Worm (Caenorhabditis elegans) whole organism, L4 larva: ENCODE measurements around the gene C39B5.2.

Source experiments
- T26A8.4 ChIP-seq: fragments of 200-800 bp; sonication (Bioruptor generic); IDR thresholded peaks from 2 replicates; pipeline ENCODE4 v1.3.6; 2022; ENCODE audit warnings: missing genetic modification characterization, missing compliant biosample characterization
- ZK337.2 ChIP-seq: fragments of 200-800 bp; sonication (Bioruptor generic); IDR thresholded peaks from 2 replicates; pipeline ENCODE4 v1.3.6; 2022; ENCODE audit warnings: missing genetic modification reagents, missing genetic modification characterization, missing compliant biosample characterization
- aly-2 ChIP-seq: sonication (generic microtip); optimal IDR thresholded peaks from 2 replicates; lab custom pipeline; 2018; ENCODE audit warnings: missing biosample characterization, missing genetic modification characterization
- ama-1 ChIP-seq: fragments of 150-350 bp; optimal IDR thresholded peaks from 2 replicates; lab custom pipeline; 2014; ENCODE audit warnings: inconsistent platforms, mixed read lengths
- arid-1 ChIP-seq: fragments of 200-800 bp; sonication (Bioruptor generic); conservative IDR thresholded peaks from 2 replicates; pipeline ENCODE4 v1.3.6; 2022; ENCODE audit warnings: missing genetic modification reagents, missing genetic modification characterization, missing compliant biosample characterization
- dve-1 ChIP-seq: sonication (generic microtip); optimal IDR thresholded peaks from 2 replicates; lab custom pipeline; 2017; ENCODE audit warnings: antibody characterized with exemption, mild to moderate bottlenecking, missing genetic modification characterization, missing compliant biosample characterization; ENCODE audit not compliant: insufficient read depth
- hmg-1.1 ChIP-seq: fragments of 200-800 bp; sonication (Bioruptor generic); IDR thresholded peaks from 2 replicates; pipeline ENCODE4 v1.3.6; 2022; ENCODE audit warnings: missing genetic modification reagents, missing genetic modification characterization, missing compliant biosample characterization
- mdl-1 ChIP-seq, 2 experiments: fragments of 150-350 bp in 1 of 2; sonication (generic microtip) in 1 of 2; optimal IDR thresholded peaks; 2 replicates each; lab custom pipeline; 2014 to 2017; ENCODE audit warnings: missing biosample characterization in 2 of 2, missing genetic modification characterization in 2 of 2
- nhr-10 ChIP-seq: fragments of 150-350 bp; optimal IDR thresholded peaks from 2 replicates; lab custom pipeline; 2014; ENCODE audit warnings: missing biosample characterization, missing genetic modification characterization
- nhr-111 ChIP-seq: fragments of 200-800 bp; sonication (Bioruptor generic); optimal IDR thresholded peaks from 2 replicates; lab custom pipeline; 2018; ENCODE audit warnings: mild to moderate bottlenecking, missing genetic modification characterization, missing compliant biosample characterization
- nhr-77 ChIP-seq: fragments of 150-350 bp; optimal IDR thresholded peaks from 2 replicates; lab custom pipeline; 2014; ENCODE audit warnings: missing biosample characterization, missing genetic modification characterization
- unc-62 ChIP-seq, 3 experiments: fragments of 150-350 bp in 1 of 3; sonication (generic microtip); optimal IDR thresholded peaks in 2 of 3; peaks in 1 of 3; 1 replicate in 1 of 3; 2 replicates in 2 of 3; lab custom pipeline; 2014 to 2017; ENCODE audit warnings: missing biosample characterization in 3 of 3, missing genetic modification characterization in 3 of 3, missing genetic modification reagents in 3 of 3, missing genotype in 1 of 3
- ztf-11 ChIP-seq: fragments of 150-350 bp; optimal IDR thresholded peaks from 2 replicates; lab custom pipeline; 2014; ENCODE audit warnings: missing biosample characterization, missing genetic modification characterization

- TF ChIP-seq unc-62 (GFP tag; optimal IDR thresholded peaks at IDR 0.05 in 1 of 2; lab: Kevin White, UChicago) = no peak
- TF ChIP-seq unc-62 (tag; optimal IDR thresholded peaks at IDR 0.05; lab: Kevin White, UChicago) = no peak
- TF ChIP-seq nhr-77 (tag; lab: Kevin White, UChicago) = no peak
- TF ChIP-seq ama-1 = no peak
- no peak for TF ChIP-seq nhr-111 (GFP tag; lab: Kevin White, UChicago)
- no peak for TF ChIP-seq nhr-10 (tag; lab: Kevin White, UChicago)
- TF ChIP-seq aly-2 (tag; lab: Kevin White, UChicago) = no peak
- no peak for TF ChIP-seq T26A8.4 (GFP tag; lab: Robert Waterston, UW)
- TF ChIP-seq hmg-1.1 (GFP tag; lab: Robert Waterston, UW) = no peak
- TF ChIP-seq dve-1 (tag; lab: Kevin White, UChicago) = no peak
- TF ChIP-seq ZK337.2 (GFP tag; lab: Robert Waterston, UW) = no peak
- no peak for TF ChIP-seq ztf-11 (tag; lab: Kevin White, UChicago)
- no peak for TF ChIP-seq mdl-1 (tag; optimal IDR thresholded peaks at IDR 0.05; lab: Kevin White, UChicago)
- no peak for TF ChIP-seq arid-1 (GFP tag; lab: Robert Waterston, UW)
Measured at ce11 chrIII:2281975-2282957, 47.6 kb downstream of the C39B5.2 start, which contains the start of gene Y54F10BM.3.
